Fruit fly (Drosophila melanogaster) whole organism, embryonic: ENCODE data around the gene CG17321.

Experiments
- Abd-B ChIP-seq: fragments of 200-800 bp; sonication (Bioruptor generic); optimal IDR thresholded peaks from 2 replicates; lab custom pipeline; 2018; ENCODE audit warnings: missing biosample characterization, mild to moderate bottlenecking, missing genetic modification characterization, moderate library complexity
- C15 ChIP-seq: fragments of 200-800 bp; sonication (Bioruptor generic); IDR thresholded peaks from 3 replicates; pipeline ENCODE4 v1.3.6; 2022; ENCODE audit warnings: missing biosample characterization, missing genetic modification characterization
- CG11085 ChIP-seq: fragments of 200-800 bp; sonication (Bioruptor generic); IDR thresholded peaks from 2 replicates; pipeline ENCODE4 v1.3.6; 2022; ENCODE audit warnings: missing biosample characterization, missing genetic modification characterization
- CG11504 ChIP-seq: fragments of 200-800 bp; sonication (Bioruptor generic); optimal IDR thresholded peaks from 3 replicates; lab custom pipeline; 2019; ENCODE audit warnings: missing biosample characterization, mild to moderate bottlenecking, missing genetic modification characterization, moderate library complexity
- CG11723 ChIP-seq: fragments of 200-800 bp; sonication (Bioruptor generic); optimal IDR thresholded peaks from 2 replicates; lab custom pipeline; 2017; ENCODE audit warnings: missing biosample characterization, mild to moderate bottlenecking, missing genetic modification characterization
- CG12391 ChIP-seq: fragments of 200-800 bp; sonication (Bioruptor generic); optimal IDR thresholded peaks from 3 replicates; lab custom pipeline; 2018; ENCODE audit warnings: missing biosample characterization, mild to moderate bottlenecking, missing genetic modification characterization, moderate library complexity
- CG12942 ChIP-seq: fragments of 200-800 bp; sonication (Bioruptor generic); optimal IDR thresholded peaks from 3 replicates; lab custom pipeline; 2016; ENCODE audit warnings: missing biosample characterization, missing genetic modification characterization
- CG13296 ChIP-seq: fragments of 200-800 bp; sonication (Bioruptor generic); optimal IDR thresholded peaks from 3 replicates; lab custom pipeline; 2018; ENCODE audit warnings: missing biosample characterization, mild to moderate bottlenecking, missing genetic modification characterization
- CG14014 ChIP-seq: fragments of 200-800 bp; sonication (Bioruptor generic); IDR thresholded peaks from 2 replicates; pipeline ENCODE4 v1.3.6; 2022; ENCODE audit warnings: missing biosample characterization, missing genetic modification characterization
- CG14710 ChIP-seq: fragments of 200-800 bp; sonication (Bioruptor generic); optimal IDR thresholded peaks from 3 replicates; lab custom pipeline; 2019; ENCODE audit warnings: missing biosample characterization, mild to moderate bottlenecking, missing genetic modification characterization, moderate library complexity
- CG14965 ChIP-seq: fragments of 200-800 bp; sonication (Bioruptor generic); optimal IDR thresholded peaks from 2 replicates; lab custom pipeline; 2016; ENCODE audit warnings: missing biosample characterization, missing genetic modification characterization, borderline replicate concordance
- CG17186 ChIP-seq: fragments of 200-800 bp; sonication (Bioruptor generic); optimal IDR thresholded peaks from 3 replicates; lab custom pipeline; 2017; ENCODE audit warnings: missing biosample characterization, missing genetic modification reagents, missing genetic modification characterization
- CG17328 ChIP-seq: fragments of 200-800 bp; sonication (Bioruptor generic); IDR thresholded peaks from 2 replicates; pipeline ENCODE4 v1.3.6; 2022; ENCODE audit warnings: missing biosample characterization, missing genetic modification characterization
- CG17359 ChIP-seq: fragments of 200-800 bp; sonication (Bioruptor generic); optimal IDR thresholded peaks from 3 replicates; lab custom pipeline; 2018; ENCODE audit warnings: missing biosample characterization, mild to moderate bottlenecking, missing genetic modification characterization, moderate library complexity
- CG17568 ChIP-seq: fragments of 200-800 bp; sonication (Bioruptor generic); optimal IDR thresholded peaks from 2 replicates; lab custom pipeline; 2018; ENCODE audit warnings: missing biosample characterization, mild to moderate bottlenecking, missing genetic modification characterization, moderate library complexity
- CG17802 ChIP-seq: fragments of 200-800 bp; sonication (Bioruptor generic); optimal IDR thresholded peaks from 2 replicates; lab custom pipeline; 2018; ENCODE audit warnings: missing biosample characterization, mild to moderate bottlenecking, missing genetic modification characterization, moderate library complexity
- CG2116 ChIP-seq: fragments of 200-800 bp; sonication (Bioruptor generic); optimal IDR thresholded peaks from 3 replicates; lab custom pipeline; 2018; ENCODE audit warnings: missing biosample characterization, mild to moderate bottlenecking, missing genetic modification characterization
- CG2120 ChIP-seq: fragments of 200-800 bp; sonication (Bioruptor generic); optimal IDR thresholded peaks from 3 replicates; lab custom pipeline; 2016; ENCODE audit warnings: missing biosample characterization, missing genetic modification characterization
- CG2678 ChIP-seq: fragments of 200-800 bp; sonication (Bioruptor generic); optimal IDR thresholded peaks from 3 replicates; lab custom pipeline; 2019; ENCODE audit warnings: missing biosample characterization, mild to moderate bottlenecking, missing genetic modification characterization, moderate library complexity
- CG3065 ChIP-seq: fragments of 200-800 bp; sonication (Bioruptor generic); optimal IDR thresholded peaks from 2 replicates; lab custom pipeline; 2016; ENCODE audit warnings: missing biosample characterization, missing genetic modification characterization
- CG31365 ChIP-seq: fragments of 200-800 bp; sonication (Bioruptor generic); optimal IDR thresholded peaks from 2 replicates; lab custom pipeline; 2018; ENCODE audit warnings: missing biosample characterization, mild to moderate bottlenecking, missing genetic modification characterization
- CG34422 ChIP-seq: fragments of 200-800 bp; sonication (Bioruptor generic); IDR thresholded peaks from 3 replicates; pipeline ENCODE4 v1.3.6; 2022; ENCODE audit warnings: missing biosample characterization, missing genetic modification characterization
- CG7556 ChIP-seq: fragments of 200-800 bp; sonication (Bioruptor generic); optimal IDR thresholded peaks from 2 replicates; lab custom pipeline; 2017; ENCODE audit warnings: missing biosample characterization, mild to moderate bottlenecking, missing genetic modification characterization
- CG7839 ChIP-seq: fragments of 200-800 bp; sonication (Bioruptor generic); optimal IDR thresholded peaks from 3 replicates; lab custom pipeline; 2018; ENCODE audit warnings: missing biosample characterization, mild to moderate bottlenecking, missing genetic modification characterization, moderate library complexity
- CG8765 ChIP-seq: fragments of 200-800 bp; sonication (Bioruptor generic); IDR thresholded peaks from 2 replicates; pipeline ENCODE4 v1.3.6; 2022; ENCODE audit warnings: missing biosample characterization, missing genetic modification characterization
- CG9727 ChIP-seq: fragments of 200-800 bp; sonication (Bioruptor generic); optimal IDR thresholded peaks from 3 replicates; lab custom pipeline; 2017; ENCODE audit warnings: missing biosample characterization, mild to moderate bottlenecking, missing genetic modification characterization
- Camta ChIP-seq: fragments of 200-800 bp; sonication (Bioruptor generic); optimal IDR thresholded peaks from 2 replicates; lab custom pipeline; 2016; ENCODE audit warnings: missing biosample characterization, missing genetic modification characterization
- Dbx ChIP-seq: fragments of 200-800 bp; sonication (Bioruptor generic); IDR thresholded peaks from 3 replicates; pipeline ENCODE4 v1.3.6; 2022; ENCODE audit warnings: missing biosample characterization, missing genetic modification characterization
- Dfd ChIP-seq, 2 experiments: fragments of >200 bp; optimal IDR thresholded peaks; 2 replicates each; lab custom pipeline; 2017; ENCODE audit warnings: missing biosample characterization in 2 of 2, missing genetic modification characterization in 2 of 2
- Myb ChIP-seq: fragments of 200-800 bp; sonication (Bioruptor generic); optimal IDR thresholded peaks from 2 replicates; lab custom pipeline; 2016; ENCODE audit warnings: missing biosample characterization, missing genetic modification characterization
- NC2β ChIP-seq: fragments of 200-800 bp; sonication (Bioruptor generic); optimal IDR thresholded peaks from 2 replicates; lab custom pipeline; 2016; ENCODE audit warnings: missing biosample characterization, missing genetic modification characterization
- Ptx1 ChIP-seq: fragments of 200-800 bp; sonication (Bioruptor generic); IDR thresholded peaks from 2 replicates; pipeline ENCODE4 v1.3.6; 2022; ENCODE audit warnings: missing biosample characterization, missing genetic modification characterization
- Ravus ChIP-seq: fragments of 200-800 bp; sonication (Bioruptor generic); IDR thresholded peaks from 2 replicates; pipeline ENCODE4 v1.3.6; 2022; ENCODE audit warnings: missing biosample characterization, missing genetic modification characterization
- Spps ChIP-seq: fragments of 200-800 bp; sonication (Bioruptor generic); optimal IDR thresholded peaks from 2 replicates; lab custom pipeline; 2018; ENCODE audit warnings: missing biosample characterization, mild to moderate bottlenecking, missing genetic modification characterization
- cas ChIP-seq: fragments of 200-800 bp; sonication (Bioruptor generic); IDR thresholded peaks from 2 replicates; pipeline ENCODE4 v1.3.6; 2022; ENCODE audit warnings: missing biosample characterization, missing genetic modification characterization
- dmrt99B ChIP-seq: fragments of 200-800 bp; sonication (Bioruptor generic); optimal IDR thresholded peaks from 2 replicates; lab custom pipeline; 2018; ENCODE audit warnings: missing biosample characterization, mild to moderate bottlenecking, missing genetic modification characterization, moderate library complexity
- gt ChIP-seq: fragments of 200-800 bp; sonication (Bioruptor generic); IDR thresholded peaks from 2 replicates; pipeline ENCODE4 v1.3.6; 2022; ENCODE audit warnings: missing biosample characterization, missing genetic modification characterization
- insv ChIP-seq, 2 experiments: fragments of 200-800 bp; sonication (Bioruptor generic); optimal IDR thresholded peaks; 3 replicates each; lab custom pipeline; 2016 to 2018; ENCODE audit warnings: missing biosample characterization in 2 of 2, missing genetic modification characterization in 2 of 2
- jumu ChIP-seq: fragments of 200-800 bp; sonication (Bioruptor generic); optimal IDR thresholded peaks from 3 replicates; lab custom pipeline; 2016; ENCODE audit warnings: missing biosample characterization, missing genetic modification characterization
- nmo ChIP-seq: fragments of 200-800 bp; sonication (Bioruptor generic); optimal IDR thresholded peaks from 2 replicates; lab custom pipeline; 2018; ENCODE audit warnings: missing biosample characterization, mild to moderate bottlenecking, missing genetic modification characterization, moderate library complexity
- pros ChIP-seq: fragments of 200-800 bp; sonication (Bioruptor generic); optimal IDR thresholded peaks from 3 replicates; lab custom pipeline; 2019; ENCODE audit warnings: missing biosample characterization, mild to moderate bottlenecking, missing genetic modification characterization, moderate library complexity
- repo ChIP-seq: fragments of 200-800 bp; sonication (Bioruptor generic); optimal IDR thresholded peaks from 2 replicates; lab custom pipeline; 2016; ENCODE audit warnings: missing biosample characterization, missing genetic modification characterization
- run ChIP-seq: fragments of 200-800 bp; sonication (Bioruptor generic); optimal IDR thresholded peaks from 3 replicates; lab custom pipeline; 2018; ENCODE audit warnings: missing biosample characterization, mild to moderate bottlenecking, missing genetic modification characterization
- seq ChIP-seq: fragments of 200-800 bp; sonication (Bioruptor generic); IDR thresholded peaks from 2 replicates; pipeline ENCODE4 v1.3.6; 2022; ENCODE audit warnings: missing biosample characterization, missing genetic modification characterization
- shn ChIP-seq: fragments of 200-800 bp; sonication (Bioruptor generic); optimal IDR thresholded peaks from 3 replicates; lab custom pipeline; 2016; ENCODE audit warnings: missing biosample characterization, missing genetic modification characterization
- sisA ChIP-seq: fragments of 200-800 bp; sonication (Bioruptor generic); IDR thresholded peaks from 2 replicates; pipeline ENCODE4 v1.3.6; 2022; ENCODE audit warnings: missing biosample characterization, missing genetic modification characterization
- sna ChIP-seq: fragments of 200-800 bp; sonication (Bioruptor generic); IDR thresholded peaks from 2 replicates; pipeline ENCODE4 v1.3.6; 2022; ENCODE audit warnings: missing biosample characterization, missing genetic modification characterization; ENCODE audit not compliant: partially characterized antibody
- sob ChIP-seq: fragments of 200-800 bp; sonication (Bioruptor generic); IDR thresholded peaks from 2 replicates; pipeline ENCODE4 v1.3.6; 2022; ENCODE audit warnings: missing biosample characterization, missing genetic modification characterization
- toy ChIP-seq: fragments of 200-800 bp; sonication (Bioruptor generic); IDR thresholded peaks from 2 replicates; pipeline ENCODE4 v1.3.6; 2022; ENCODE audit warnings: missing biosample characterization, missing genetic modification characterization
- yki ChIP-seq: fragments of >200 bp; optimal IDR thresholded peaks from 3 replicates; lab custom pipeline; 2018
- zen2 ChIP-seq: fragments of 200-800 bp; sonication (Bioruptor generic); IDR thresholded peaks from 3 replicates; pipeline ENCODE4 v1.3.6; 2022; ENCODE audit warnings: missing biosample characterization, missing genetic modification characterization; ENCODE audit not compliant: partially characterized antibody
- zfh1 ChIP-seq: fragments of 200-800 bp; sonication (Bioruptor generic); IDR thresholded peaks from 3 replicates; pipeline ENCODE4 v1.3.6; 2022; ENCODE audit warnings: missing biosample characterization, missing genetic modification characterization

CG17321 gene

dm6 chr2L:18889311-18889710 is 44.3 kb downstream of the CG17321 start (continued):
- no peak for TF ChIP-seq run (tag; lab: Kevin White, UChicago)
- no peak for TF ChIP-seq CG2116 (GFP tag; lab: Kevin White, UChicago)
- TF ChIP-seq sna (GFP tag; lab: Robert Waterston, UW): no peak
- no peak for TF ChIP-seq CG2120 (GFP tag; lab: Kevin White, UChicago)
- TF ChIP-seq zfh1 (GFP tag; lab: Robert Waterston, UW): peak; percentile 33; the same call in 1 of the 3 replicates
- TF ChIP-seq seq (GFP tag; lab: Robert Waterston, UW): no peak
- no peak for TF ChIP-seq shn
- no peak for TF ChIP-seq CG17186 (GFP tag; lab: Kevin White, UChicago)
- TF ChIP-seq insv (GFP tag; optimal IDR thresholded peaks at IDR 0.05; lab: Kevin White, UChicago): no peak
- TF ChIP-seq CG31365 (tag; lab: Kevin White, UChicago): no peak
- TF ChIP-seq C15 (GFP tag; lab: Robert Waterston, UW): no peak
- no peak for TF ChIP-seq CG14965 (GFP tag; lab: Kevin White, UChicago)
- peak; percentile 18 for TF ChIP-seq CG2678 (tag; lab: Kevin White, UChicago)
- no peak for TF ChIP-seq sob (GFP tag; lab: Robert Waterston, UW)
- no peak for TF ChIP-seq CG8765 (GFP tag; lab: Robert Waterston, UW)
- no peak for TF ChIP-seq Camta
- TF ChIP-seq NC2β (GFP tag; lab: Kevin White, UChicago): no peak
- TF ChIP-seq Spps (tag; lab: Kevin White, UChicago): no peak
- no peak for TF ChIP-seq Ptx1 (GFP tag; lab: Robert Waterston, UW)
- TF ChIP-seq toy (GFP tag; lab: Robert Waterston, UW): no peak
- TF ChIP-seq jumu (GFP tag; lab: Kevin White, UChicago): no peak
- TF ChIP-seq yki (lab: Kevin White, UChicago): no peak
- TF ChIP-seq CG17802 (tag; lab: Kevin White, UChicago): no peak
- TF ChIP-seq CG14710 (tag; lab: Kevin White, UChicago): peak; percentile 18
- TF ChIP-seq CG14014 (GFP tag; lab: Robert Waterston, UW): 0 out of 2 replicates have a peak, but pooled peaks have one; percentile 8
- 0 out of 2 replicates have a peak, but pooled peaks have one; percentile 19 for TF ChIP-seq CG17328 (GFP tag; lab: Robert Waterston, UW)
- no peak for TF ChIP-seq CG12942
- TF ChIP-seq sisA (GFP tag; lab: Robert Waterston, UW): no peak
- TF ChIP-seq CG17568 (GFP tag; lab: Kevin White, UChicago): no peak
- TF ChIP-seq CG11723 (GFP tag; lab: Kevin White, UChicago): no peak
- no peak for TF ChIP-seq CG34422 (GFP tag; lab: Robert Waterston, UW)
- peak; percentile 14 for TF ChIP-seq nmo
- peak; percentile 16 for TF ChIP-seq dmrt99B (tag; lab: Kevin White, UChicago)
- peak; percentile 43 for TF ChIP-seq CG12391
- TF ChIP-seq pros (GFP tag; lab: Kevin White, UChicago): no peak
- TF ChIP-seq Myb (GFP tag; lab: Kevin White, UChicago): no peak
- TF ChIP-seq CG13296 (GFP tag; lab: Kevin White, UChicago): no peak
- no peak for TF ChIP-seq gt (GFP tag; lab: Robert Waterston, UW)
- TF ChIP-seq Dfd (GFP tag; optimal IDR thresholded peaks at IDR 0.05; lab: Kevin White, UChicago): no peak
- TF ChIP-seq cas (GFP tag; lab: Robert Waterston, UW): no peak
- TF ChIP-seq CG3065 (GFP tag; lab: Kevin White, UChicago): no peak
- TF ChIP-seq zen2 (GFP tag; lab: Robert Waterston, UW): no peak
- TF ChIP-seq CG7556 (GFP tag; lab: Kevin White, UChicago): no peak
- TF ChIP-seq CG7839: peak; percentile 7
- no peak for TF ChIP-seq Dbx
- TF ChIP-seq repo: no peak
- TF ChIP-seq Ravus (GFP tag; lab: Robert Waterston, UW): no peak
- TF ChIP-seq Abd-B: no peak
- peak; percentile 29 for TF ChIP-seq CG9727 (GFP tag; lab: Kevin White, UChicago)
- TF ChIP-seq CG17359: no peak
- no peak for TF ChIP-seq CG11085 (GFP tag; lab: Robert Waterston, UW)
- TF ChIP-seq CG11504 (tag; lab: Kevin White, UChicago): peak; percentile 45
